Fruit fly (Drosophila melanogaster) whole organism, embryonic: ENCODE results near the gene CG12241.

Experiments
- Awh ChIP-seq: fragments of 200-800 bp; sonication (Bioruptor generic); IDR thresholded peaks from 2 replicates; pipeline ENCODE4, ENCODE4 v1.3.6; 2022; ENCODE audit warnings: missing biosample characterization, missing genetic modification characterization
- Bgb ChIP-seq: fragments of 200-800 bp; sonication (Bioruptor generic); IDR thresholded peaks from 2 replicates; pipeline ENCODE4 v1.3.6; 2022; ENCODE audit warnings: missing biosample characterization, missing genetic modification characterization; ENCODE audit not compliant: partially characterized antibody
- CG10543 ChIP-seq: fragments of 200-800 bp; sonication (Bioruptor generic); optimal IDR thresholded peaks from 3 replicates; lab custom pipeline; 2017; ENCODE audit warnings: missing biosample characterization, mild to moderate bottlenecking, missing genetic modification characterization, moderate library complexity
- CG13296 ChIP-seq: fragments of 200-800 bp; sonication (Bioruptor generic); optimal IDR thresholded peaks from 3 replicates; lab custom pipeline; 2018; ENCODE audit warnings: missing biosample characterization, mild to moderate bottlenecking, missing genetic modification characterization
- CG13894 ChIP-seq: fragments of 200-800 bp; sonication (Bioruptor generic); optimal IDR thresholded peaks from 3 replicates; lab custom pipeline; 2018; ENCODE audit warnings: missing biosample characterization, mild to moderate bottlenecking, missing genetic modification characterization, moderate library complexity
- CG14667 ChIP-seq: fragments of 200-800 bp; sonication (Bioruptor generic); IDR thresholded peaks from 2 replicates; pipeline ENCODE4 v1.3.6; 2022; ENCODE audit warnings: missing biosample characterization, missing genetic modification characterization
- CG15269 ChIP-seq: fragments of 200-800 bp; sonication (Bioruptor generic); optimal IDR thresholded peaks from 2 replicates; lab custom pipeline; 2018; ENCODE audit warnings: missing biosample characterization, mild to moderate bottlenecking, missing genetic modification characterization, moderate library complexity
- CG18476 ChIP-seq: fragments of 200-800 bp; sonication (Bioruptor generic); optimal IDR thresholded peaks from 2 replicates; lab custom pipeline; 2016; ENCODE audit warnings: missing biosample characterization, mild to moderate bottlenecking, missing genetic modification characterization
- CG18599 ChIP-seq: fragments of 200-800 bp; sonication (Bioruptor generic); optimal IDR thresholded peaks from 3 replicates; lab custom pipeline; 2017; ENCODE audit warnings: missing biosample characterization, missing genetic modification characterization, mild to moderate bottlenecking, moderate library complexity, missing genetic modification reagents
- CG2120 ChIP-seq: fragments of 200-800 bp; sonication (Bioruptor generic); optimal IDR thresholded peaks from 3 replicates; lab custom pipeline; 2016; ENCODE audit warnings: missing biosample characterization, missing genetic modification characterization
- CG2199 ChIP-seq: fragments of 200-800 bp; sonication (Bioruptor generic); IDR thresholded peaks from 3 replicates; pipeline ENCODE4 v1.3.6; 2022; ENCODE audit warnings: missing biosample characterization, missing genetic modification characterization
- CG2678 ChIP-seq: fragments of 200-800 bp; sonication (Bioruptor generic); optimal IDR thresholded peaks from 3 replicates; lab custom pipeline; 2019; ENCODE audit warnings: missing biosample characterization, mild to moderate bottlenecking, missing genetic modification characterization, moderate library complexity
- CG31224 ChIP-seq: fragments of 200-800 bp; sonication (Bioruptor generic); IDR thresholded peaks from 2 replicates; pipeline ENCODE4 v1.3.6; 2022; ENCODE audit warnings: missing biosample characterization, missing genetic modification characterization
- CG34376 ChIP-seq: fragments of 200-800 bp; sonication (Bioruptor generic); optimal IDR thresholded peaks from 2 replicates; lab custom pipeline; 2018; ENCODE audit warnings: missing biosample characterization, mild to moderate bottlenecking, missing genetic modification characterization
- CG6765 ChIP-seq: fragments of 200-800 bp; sonication (Bioruptor generic); optimal IDR thresholded peaks from 3 replicates; lab custom pipeline; 2017; ENCODE audit warnings: missing biosample characterization, mild to moderate bottlenecking, missing genetic modification characterization
- CG7987 ChIP-seq: fragments of 200-800 bp; sonication (Bioruptor generic); optimal IDR thresholded peaks from 2 replicates; lab custom pipeline; 2018; ENCODE audit warnings: missing biosample characterization, mild to moderate bottlenecking, missing genetic modification characterization, moderate library complexity
- D19A ChIP-seq: fragments of 200-800 bp; optimal IDR thresholded peaks from 3 replicates; lab custom pipeline; 2019; ENCODE audit warnings: missing biosample characterization, mild to moderate bottlenecking, missing genetic modification characterization, moderate library complexity
- Deaf1 ChIP-seq: fragments of 200-800 bp; optimal IDR thresholded peaks from 3 replicates; lab custom pipeline; 2019; ENCODE audit warnings: missing biosample characterization, mild to moderate bottlenecking, missing genetic modification characterization, moderate library complexity
- Dll ChIP-seq: fragments of 200-800 bp; sonication (Bioruptor generic); IDR thresholded peaks from 4 replicates; pipeline ENCODE4 v1.3.6; 2022; ENCODE audit warnings: missing biosample characterization, missing genetic modification characterization; ENCODE audit not compliant: partially characterized antibody
- Fer1 ChIP-seq: fragments of 200-800 bp; sonication (Bioruptor generic); optimal IDR thresholded peaks from 2 replicates; lab custom pipeline; 2017; ENCODE audit warnings: missing biosample characterization, mild to moderate bottlenecking, missing genetic modification characterization
- GATAe ChIP-seq: fragments of 200-800 bp; sonication (Bioruptor generic); conservative IDR thresholded peaks from 2 replicates; pipeline ENCODE4 v1.3.6; 2022; ENCODE audit warnings: missing biosample characterization, missing genetic modification characterization
- H15 ChIP-seq: fragments of 200-800 bp; sonication (Bioruptor generic); IDR thresholded peaks from 3 replicates; pipeline ENCODE4 v1.3.6; 2022; ENCODE audit warnings: missing biosample characterization, missing genetic modification characterization
- HHEX ChIP-seq: fragments of 200-800 bp; sonication (Bioruptor generic); optimal IDR thresholded peaks from 3 replicates; lab custom pipeline; 2017; ENCODE audit warnings: missing biosample characterization, mild to moderate bottlenecking, missing genetic modification characterization, missing genetic modification reagents
- HLH54F ChIP-seq: fragments of 200-800 bp; sonication (Bioruptor generic); optimal IDR thresholded peaks from 3 replicates; lab custom pipeline; 2016; ENCODE audit warnings: missing biosample characterization, missing genetic modification characterization
- Hey ChIP-seq: fragments of 200-800 bp; sonication (Bioruptor generic); optimal IDR thresholded peaks from 3 replicates; lab custom pipeline; 2018; ENCODE audit warnings: missing biosample characterization, mild to moderate bottlenecking, missing genetic modification characterization
- Med ChIP-seq: fragments of 200-800 bp; sonication (Bioruptor generic); peaks from one replicate; lab custom pipeline; 2016; ENCODE audit warnings: missing biosample characterization, missing genetic modification characterization, mild to moderate bottlenecking, inconsistent platforms, moderate library complexity
- Mrtf ChIP-seq: fragments of 200-800 bp; sonication (Bioruptor generic); IDR thresholded peaks from 3 replicates; pipeline ENCODE4 v1.3.6; 2022; ENCODE audit warnings: missing biosample characterization, missing genetic modification characterization
- Nf-YC ChIP-seq: fragments of 200-800 bp; optimal IDR thresholded peaks from 3 replicates; lab custom pipeline; 2019; ENCODE audit warnings: missing biosample characterization, mild to moderate bottlenecking, missing genetic modification characterization, moderate library complexity
- Pdp1 ChIP-seq, 2 experiments: fragments of 200-800 bp; sonication (Bioruptor generic); optimal IDR thresholded peaks; 3 replicates each; lab custom pipeline; 2016; ENCODE audit warnings: missing biosample characterization in 2 of 2, missing genetic modification characterization in 2 of 2, mild to moderate bottlenecking in 1 of 2, moderate library complexity in 1 of 2
- Spps ChIP-seq: fragments of 200-800 bp; sonication (Bioruptor generic); optimal IDR thresholded peaks from 2 replicates; lab custom pipeline; 2018; ENCODE audit warnings: missing biosample characterization, mild to moderate bottlenecking, missing genetic modification characterization
- chinmo ChIP-seq: fragments of 200-800 bp; sonication (Bioruptor generic); IDR thresholded peaks from 4 replicates; pipeline ENCODE4 v1.3.6; 2022; ENCODE audit warnings: missing biosample characterization, missing genetic modification characterization; ENCODE audit not compliant: partially characterized antibody
- corto ChIP-seq: fragments of 200-800 bp; sonication (Bioruptor generic); optimal IDR thresholded peaks from 2 replicates; lab custom pipeline; 2016; ENCODE audit warnings: missing biosample characterization, mild to moderate bottlenecking, missing genetic modification characterization, moderate library complexity
- cwo ChIP-seq: fragments of 200-800 bp; sonication (Bioruptor generic); optimal IDR thresholded peaks from 3 replicates; lab custom pipeline; 2017; ENCODE audit warnings: missing biosample characterization, missing genetic modification characterization, mild to moderate bottlenecking, moderate library complexity, missing genetic modification reagents
- ftz-f1 ChIP-seq: fragments of 200-800 bp; sonication (Bioruptor generic); optimal IDR thresholded peaks from 2 replicates; lab custom pipeline; 2016; ENCODE audit warnings: missing biosample characterization, missing genetic modification characterization
- grn ChIP-seq: fragments of 200-800 bp; sonication (Bioruptor generic); optimal IDR thresholded peaks from 3 replicates; lab custom pipeline; 2017; ENCODE audit warnings: missing biosample characterization, missing genetic modification characterization
- lab ChIP-seq: fragments of 200-800 bp; sonication (Bioruptor generic); optimal IDR thresholded peaks from 3 replicates; lab custom pipeline; 2017; ENCODE audit warnings: missing biosample characterization, missing genetic modification characterization, mild to moderate bottlenecking, moderate library complexity, missing genetic modification reagents
- mirr ChIP-seq: fragments of 200-800 bp; sonication (Bioruptor generic); optimal IDR thresholded peaks from 3 replicates; lab custom pipeline; 2018; ENCODE audit warnings: missing biosample characterization, mild to moderate bottlenecking, missing genetic modification characterization
- row ChIP-seq: fragments of 200-800 bp; sonication (Bioruptor generic); IDR thresholded peaks from 3 replicates; pipeline ENCODE4 v1.3.6; 2022; ENCODE audit warnings: missing biosample characterization, missing genetic modification characterization
- sd ChIP-seq: fragments of 200-800 bp; sonication (Bioruptor generic); optimal IDR thresholded peaks from 3 replicates; lab custom pipeline; 2018; ENCODE audit warnings: missing biosample characterization, mild to moderate bottlenecking, missing genetic modification characterization, moderate library complexity
- ssp ChIP-seq: fragments of 200-800 bp; sonication (Bioruptor generic); IDR thresholded peaks from 2 replicates; pipeline ENCODE4 v1.3.6; 2022; ENCODE audit warnings: missing biosample characterization, missing genetic modification characterization
- sug ChIP-seq: fragments of 200-800 bp; optimal IDR thresholded peaks from 2 replicates; lab custom pipeline; 2019; ENCODE audit warnings: missing biosample characterization, mild to moderate bottlenecking, missing genetic modification characterization, moderate library complexity
- vvl ChIP-seq: fragments of 200-800 bp; sonication (Bioruptor generic); IDR thresholded peaks from 2 replicates; pipeline ENCODE4 v1.3.6; 2022; ENCODE audit warnings: missing biosample characterization, missing genetic modification characterization
- z ChIP-seq: fragments of 200-800 bp; sonication (Bioruptor generic); IDR thresholded peaks from 3 replicates; pipeline ENCODE4 v1.3.6; 2022; ENCODE audit warnings: missing biosample characterization, missing genetic modification characterization

The CG12241 gene

DNA sequence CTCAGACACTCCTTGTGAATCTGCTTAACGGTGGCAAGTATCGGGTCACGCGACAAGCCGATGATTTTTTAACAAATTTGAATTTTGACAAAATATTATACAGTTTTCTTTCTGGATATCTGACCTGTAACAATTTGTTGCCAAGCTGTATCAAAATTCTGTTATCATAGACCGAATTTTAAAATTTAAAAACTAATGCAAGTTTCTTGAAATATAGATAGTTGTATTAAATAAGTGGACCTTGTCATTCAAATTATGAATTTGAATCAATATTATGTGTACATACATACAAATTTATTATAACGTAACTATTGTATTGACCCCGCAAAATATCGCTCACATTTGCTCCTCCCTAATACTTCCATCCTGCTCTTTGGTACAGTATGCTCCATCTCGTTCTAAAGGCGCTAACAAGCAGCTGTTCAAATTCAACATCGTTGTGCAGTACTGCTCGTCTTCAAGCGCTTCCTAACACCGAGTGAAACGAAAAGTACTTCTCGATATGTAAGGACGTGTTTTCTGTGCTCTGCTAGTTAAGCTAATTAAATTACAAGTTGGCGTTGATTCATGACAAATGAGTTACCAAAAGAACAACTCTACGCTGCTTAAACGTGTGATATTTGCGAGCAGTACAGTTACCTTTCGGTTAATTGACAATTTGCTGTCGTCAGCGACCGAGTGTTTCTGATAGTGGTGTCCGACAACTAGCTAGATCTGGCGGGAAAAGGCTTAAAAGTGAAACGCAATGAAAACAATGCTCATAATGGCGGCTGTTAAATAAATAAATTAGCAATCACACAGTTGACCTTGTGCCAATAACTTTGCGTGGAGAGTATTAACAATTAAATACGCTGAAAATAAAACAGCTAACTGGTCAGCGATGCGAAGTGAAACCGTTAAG lies 22.7 kb upstream of the CG12241 start, which contains the start of the genes Kpc1 and CG42542 (continued):
- TF ChIP-seq Nf-YC (tag; lab: Kevin White, UChicago) (no peak), CG2678 (tag; lab: Kevin White, UChicago) (peak; percentile 3)
- TF ChIP-seq, all 482 proteins: peak for 334

DNA sequence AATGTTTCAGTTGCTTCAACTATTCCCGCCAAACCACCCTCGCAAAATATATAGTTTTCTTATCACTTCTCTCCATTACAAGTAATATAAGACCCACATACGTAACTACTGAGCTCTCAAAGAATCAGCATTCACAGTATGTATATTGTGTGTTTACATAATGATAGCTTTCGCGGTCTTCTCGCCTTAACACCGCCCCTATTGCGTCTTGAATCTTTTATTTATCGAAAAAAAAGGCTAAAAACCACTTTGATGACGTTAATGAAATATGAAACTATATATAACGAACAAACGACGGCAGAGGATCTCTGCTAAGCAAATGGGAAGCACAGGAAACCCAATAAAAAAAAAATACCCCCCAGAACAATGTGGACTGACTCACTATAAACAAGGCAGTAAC lies 21.7 kb upstream of the CG12241 start:
- TF ChIP-seq Fer1 (peak; percentile 18), CG13894 (peak; percentile 25), CG14667 (GFP tag; lab: Robert Waterston, UW) (no peak), CG15269 (tag; lab: Kevin White, UChicago) (no peak), lab (GFP tag; lab: Kevin White, UChicago) (peak; percentile 20), vvl (GFP tag; lab: Robert Waterston, UW) (no peak), CG6765 (GFP tag; lab: Kevin White, UChicago) (peak; percentile 1), HLH54F (GFP tag; lab: Kevin White, UChicago) (no peak), CG18476 (peak; percentile 24), mirr (peak; percentile 26), Awh (GFP tag; lab: Robert Waterston, UW) (peak; percentile 36; the same call in 1 of the 2 replicates), CG10543 (GFP tag; lab: Kevin White, UChicago) (peak; percentile 39), H15 (GFP tag; lab: Robert Waterston, UW) (no peak), CG18599 (peak; percentile 5), sug (peak; percentile 24), CG13296 (GFP tag; lab: Kevin White, UChicago) (peak; percentile 20), ssp (no peak), Med (peak; percentile 10), Pdp1 (GFP tag; optimal IDR thresholded peaks at IDR 0.05; lab: Kevin White, UChicago) (peak in 1 of 2 experiments; percentile 74), Bgb (GFP tag; lab: Robert Waterston, UW) (no peak), CG2678 (tag; lab: Kevin White, UChicago) (peak; percentile 2), HHEX (GFP tag; lab: Kevin White, UChicago) (peak; percentile 12), CG7987 (GFP tag; lab: Kevin White, UChicago) (peak; percentile 6)
- TF ChIP-seq, all 482 proteins: peak for 16

DNA sequence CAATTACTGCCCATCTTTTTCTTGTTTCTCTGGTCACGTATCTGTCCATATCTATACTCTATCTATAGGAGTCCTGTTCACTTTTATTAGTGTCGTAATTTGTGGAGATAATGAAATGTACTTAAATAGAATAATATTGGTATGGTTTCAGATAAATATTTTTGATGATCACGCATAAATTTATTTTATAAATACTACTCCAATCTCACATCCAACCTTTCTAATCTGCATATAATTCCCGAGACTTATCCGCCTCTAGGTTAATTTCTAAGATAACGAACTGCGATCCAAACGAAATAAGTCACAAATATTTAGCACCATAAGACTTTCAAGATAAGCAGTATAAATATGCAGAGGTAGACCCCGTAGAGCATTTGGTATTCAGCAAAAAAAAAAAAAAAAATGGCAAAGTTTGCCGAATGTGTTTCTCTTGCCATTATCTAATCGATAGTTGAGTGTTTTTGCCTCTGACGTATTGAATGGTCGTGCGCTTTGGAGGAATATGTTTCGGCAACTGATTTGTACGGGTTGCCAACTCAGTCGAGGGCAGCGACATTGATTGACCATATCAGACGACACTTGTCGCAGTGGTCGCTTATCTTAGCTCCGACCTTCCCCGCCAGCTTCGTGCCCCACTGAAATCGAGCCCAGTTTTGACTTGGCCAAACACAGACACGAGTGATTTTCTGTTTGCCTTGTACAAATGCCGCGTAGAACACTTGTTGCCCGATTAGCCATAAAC lies 20.8 kb upstream of the CG12241 start:
- TF ChIP-seq CG13894, result no peak
- TF ChIP-seq Spps, result no peak
- TF ChIP-seq Mrtf (GFP tag; lab: Robert Waterston, UW), result no peak
- peak; percentile 18; the same call in 1 of the 2 replicates for TF ChIP-seq CG31224 (GFP tag; lab: Robert Waterston, UW)
- peak; percentile 62 for TF ChIP-seq ftz-f1 (GFP tag; lab: Kevin White, UChicago)
- peak; percentile 74 for TF ChIP-seq D19A
- TF ChIP-seq CG2120 (GFP tag; lab: Kevin White, UChicago), result peak; percentile 19
- peak; percentile 79 for TF ChIP-seq cwo (GFP tag; lab: Kevin White, UChicago)
- TF ChIP-seq grn, result peak; percentile 37
- TF ChIP-seq corto, result no peak
- TF ChIP-seq Dll, result no peak
- TF ChIP-seq CG2199 (GFP tag; lab: Robert Waterston, UW), result no peak
- TF ChIP-seq Med, result peak; percentile 16
- TF ChIP-seq row (GFP tag; lab: Robert Waterston, UW), result peak; percentile 44; the same call in 2 of the 3 replicates
- peak; percentile 65 for TF ChIP-seq CG34376 (GFP tag; lab: Kevin White, UChicago)
- peak; percentile 56; the same call in 1 of the 3 replicates for TF ChIP-seq z (GFP tag; lab: Robert Waterston, UW)
- peak; percentile 71 for TF ChIP-seq GATAe (GFP tag; lab: Robert Waterston, UW)
- peak; percentile 36 for TF ChIP-seq sd (tag; lab: Kevin White, UChicago)
- peak; percentile 92 for TF ChIP-seq mirr
- peak in 1 of 2 experiments; percentile 42 for TF ChIP-seq Pdp1 (GFP tag; optimal IDR thresholded peaks at IDR 0.05; lab: Kevin White, UChicago)
- peak; percentile 80 for TF ChIP-seq Deaf1 (tag; lab: Kevin White, UChicago)
- 0 out of 4 replicates have a peak, but pooled peaks have one; percentile 80 for TF ChIP-seq chinmo (GFP tag; lab: Robert Waterston, UW)
- TF ChIP-seq Hey (tag; lab: Kevin White, UChicago), result peak; percentile 26
